Fruit fly (Drosophila melanogaster): ENCODE measurements around the gene Atg17.
A peak's percentile ranks its signal among the peaks of the same experiment; 100 is the strongest.

Gene Atg17

dm6 chr3R:5654692-5655181 lies 14.8 kb upstream of the Atg17 start, which contains the start of the genes elm and MED27 (continued):
- TF ChIP-seq gcm (GFP tag; optimal IDR thresholded peaks at IDR 0.05) = peak; percentile 73
- peak; percentile 95 for TF ChIP-seq CG34422 (GFP tag; IDR thresholded peaks at IDR 0.05)
- peak; percentile 86 for TF ChIP-seq CG2202 (tag; optimal IDR thresholded peaks at IDR 0.05)
- peak; percentile 89 for TF ChIP-seq CG18262 (tag; optimal IDR thresholded peaks at IDR 0.05)
- no peak for TF ChIP-seq CG1832 (GFP tag; optimal IDR thresholded peaks at IDR 0.05)
- TF ChIP-seq lbe (GFP tag; optimal IDR thresholded peaks at IDR 0.05) = peak; percentile 89
- TF ChIP-seq Dref (GFP tag; IDR thresholded peaks at IDR 0.05) = peak; percentile 53
- TF ChIP-seq D (optimal IDR thresholded peaks at IDR 0.05) = no peak
- peak; percentile 77 for TF ChIP-seq D (GFP tag; optimal IDR thresholded peaks at IDR 0.05)
- no peak for TF ChIP-seq CG8478 (optimal IDR thresholded peaks at IDR 0.05)
- TF ChIP-seq dimm (GFP tag; IDR thresholded peaks at IDR 0.05) = peak; percentile 82
- TF ChIP-seq Kr (GFP tag; optimal IDR thresholded peaks at IDR 0.05) = no peak
- peak; percentile 89 for TF ChIP-seq CG17359 (tag; optimal IDR thresholded peaks at IDR 0.05)
- TF ChIP-seq Fer3 (tag; optimal IDR thresholded peaks at IDR 0.05) = peak; percentile 89
- peak; percentile 93 for TF ChIP-seq ranshi (GFP tag; IDR thresholded peaks at IDR 0.05)
- TF ChIP-seq knrl (GFP tag; IDR thresholded peaks at IDR 0.05; ENCODE audit: partially characterized antibody) = peak; percentile 98
- peak; percentile 80 for TF ChIP-seq ewg (GFP tag; optimal IDR thresholded peaks at IDR 0.05)
- peak; percentile 91 to 96 for TF ChIP-seq Pdp1 (GFP tag; optimal IDR thresholded peaks at IDR 0.05)
- peak; percentile 81 for TF ChIP-seq slp2 (GFP tag; optimal IDR thresholded peaks at IDR 0.05)
- peak; percentile 77 for TF ChIP-seq gcm2 (GFP tag; optimal IDR thresholded peaks at IDR 0.05)
- peak; percentile 94 for TF ChIP-seq pum (GFP tag; optimal IDR thresholded peaks at IDR 0.05)
- peak; percentile 53 for TF ChIP-seq CG7987 (GFP tag; optimal IDR thresholded peaks at IDR 0.05)
- peak; percentile 94 for TF ChIP-seq NFAT (GFP tag; IDR thresholded peaks at IDR 0.05)
- TF ChIP-seq Dad (GFP tag; optimal IDR thresholded peaks at IDR 0.05) = peak; percentile 91
- peak; percentile 0 for TF ChIP-seq wek (GFP tag; optimal IDR thresholded peaks at IDR 0.05)
- peak; percentile 87 for TF ChIP-seq CG7357 (GFP tag; IDR thresholded peaks at IDR 0.05)
- TF ChIP-seq CG11085 (GFP tag; IDR thresholded peaks at IDR 0.05) = peak; percentile 91
- peak; percentile 96 for TF ChIP-seq Rfx (GFP tag; IDR thresholded peaks at IDR 0.05)
- peak; percentile 86 for TF ChIP-seq CG4282 (GFP tag; optimal IDR thresholded peaks at IDR 0.05)
- peak; percentile 97 for TF ChIP-seq Ptx1 (GFP tag; IDR thresholded peaks at IDR 0.05)
- TF ChIP-seq Eip74EF (GFP tag; optimal IDR thresholded peaks at IDR 0.05) = peak in 1 of 2 experiments; percentile 64
- peak; percentile 95 for TF ChIP-seq CG14441 (GFP tag; IDR thresholded peaks at IDR 0.05)
- TF ChIP-seq CG8089 (GFP tag; optimal IDR thresholded peaks at IDR 0.05) = peak; percentile 83
- no peak for TF ChIP-seq pan (optimal IDR thresholded peaks at IDR 0.05)
- TF ChIP-seq pan (GFP tag; optimal IDR thresholded peaks at IDR 0.05 in 1 of 2, IDR thresholded peaks at IDR 0.05 in 1 of 2) = peak in 1 of 2 experiments; percentile 89
- TF ChIP-seq CG10543 (GFP tag; optimal IDR thresholded peaks at IDR 0.05) = peak; percentile 94
- peak; percentile 92 for TF ChIP-seq Sox102F (GFP tag; optimal IDR thresholded peaks at IDR 0.05)
- TF ChIP-seq CG15479 (GFP tag; optimal IDR thresholded peaks at IDR 0.05) = peak; percentile 22
- no peak for TF ChIP-seq usp (GFP tag; optimal IDR thresholded peaks at IDR 0.05)
- TF ChIP-seq br (optimal IDR thresholded peaks at IDR 0.05) = no peak
- peak; percentile 94 for TF ChIP-seq CG9727 (GFP tag; optimal IDR thresholded peaks at IDR 0.05)
- peak; percentile 96 for TF ChIP-seq CG9817 (tag; optimal IDR thresholded peaks at IDR 0.05)
- TF ChIP-seq CG6791 (GFP tag; IDR thresholded peaks at IDR 0.05; ENCODE audit: partially characterized antibody) = peak; percentile 85
- TF ChIP-seq HmgZ (tag; optimal IDR thresholded peaks at IDR 0.05) = peak; percentile 95
- peak; percentile 81 for TF ChIP-seq Awh (GFP tag; IDR thresholded peaks at IDR 0.05)
- peak; percentile 60; the same call in 1 of the 2 replicates for TF ChIP-seq sim (GFP tag; IDR thresholded peaks at IDR 0.05)
- peak; percentile 8 for TF ChIP-seq Hand (GFP tag; optimal IDR thresholded peaks at IDR 0.05)
- peak; percentile 68 for TF ChIP-seq Deaf1 (tag; optimal IDR thresholded peaks at IDR 0.05)
- TF ChIP-seq Xrp1 (GFP tag; IDR thresholded peaks at IDR 0.05) = peak; percentile 95
- TF ChIP-seq Hmx (GFP tag; optimal IDR thresholded peaks at IDR 0.05) = peak; percentile 86
- peak; percentile 89; the same call in 2 of the 3 replicates for TF ChIP-seq so (GFP tag; IDR thresholded peaks at IDR 0.05)
